Fruit fly (Drosophila melanogaster): Measurements from ENCODE around the gene Taf12.
A peak's percentile ranks its signal among the peaks of the same experiment; 100 is the strongest.

The Taf12 gene

dm6 chr3R:11673955-11674663 is 5.4 kb downstream of the Taf12 start, which contains the start of gene CG14715:
Gene CG14715 (plus strand): TSS chr3R:11674221.
- TF ChIP-seq CG17801 (GFP tag; optimal IDR thresholded peaks at IDR 0.05; ENCODE audit: partially characterized antibody) = no peak

- no peak for TF ChIP-seq CG17801 (GFP tag; optimal IDR thresholded peaks at IDR 0.05; ENCODE audit: partially characterized antibody)
Measured at dm6 chr3R:11671784-11672183, 7.7 kb downstream of the Taf12 start.

dm6 chr3R:11670888-11671287 is 8.6 kb downstream of the Taf12 start:
- no peak for TF ChIP-seq CG17801 (GFP tag; optimal IDR thresholded peaks at IDR 0.05; ENCODE audit: partially characterized antibody)

- TF ChIP-seq CG17801 (GFP tag; optimal IDR thresholded peaks at IDR 0.05; ENCODE audit: partially characterized antibody) = no peak
Measured at dm6 chr3R:11669954-11670347, 9.5 kb downstream of the Taf12 start.

dm6 chr3R:11669017-11669953 is 10.2 kb downstream of the Taf12 start:
- TF ChIP-seq CG17801 (GFP tag; optimal IDR thresholded peaks at IDR 0.05; ENCODE audit: partially characterized antibody) = no peak

dm6 chr3R:11665925-11666687 is 13.4 kb downstream of the Taf12 start:
- no peak for TF ChIP-seq CG17801 (GFP tag; optimal IDR thresholded peaks at IDR 0.05; ENCODE audit: partially characterized antibody)

- no peak for TF ChIP-seq CG17801 (GFP tag; optimal IDR thresholded peaks at IDR 0.05; ENCODE audit: partially characterized antibody)
Measured at dm6 chr3R:11665508-11665907, 14.0 kb downstream of the Taf12 start.

- TF ChIP-seq CG17801 (GFP tag; optimal IDR thresholded peaks at IDR 0.05; ENCODE audit: partially characterized antibody) = no peak
Measured at dm6 chr3R:11663441-11663840, 16.0 kb downstream of the Taf12 start.

- no peak for TF ChIP-seq CG17801 (GFP tag; optimal IDR thresholded peaks at IDR 0.05; ENCODE audit: partially characterized antibody)
Measured at dm6 chr3R:11662617-11663016, 16.9 kb downstream of the Taf12 start.

- TF ChIP-seq CG17801 (GFP tag; optimal IDR thresholded peaks at IDR 0.05; ENCODE audit: partially characterized antibody) = peak; percentile 83
Measured at dm6 chr3R:11661712-11662111, 17.8 kb downstream of the Taf12 start.

dm6 chr3R:11661187-11661586 is 18.3 kb downstream of the Taf12 start:
- no peak for TF ChIP-seq CG17801 (GFP tag; optimal IDR thresholded peaks at IDR 0.05; ENCODE audit: partially characterized antibody)

dm6 chr3R:11657786-11658193 is 21.7 kb downstream of the Taf12 start:
- no peak for TF ChIP-seq CG17801 (GFP tag; optimal IDR thresholded peaks at IDR 0.05; ENCODE audit: partially characterized antibody)

dm6 chr3R:11656614-11657216 is 22.8 kb downstream of the Taf12 start:
- TF ChIP-seq CG17801 (GFP tag; optimal IDR thresholded peaks at IDR 0.05; ENCODE audit: partially characterized antibody) = peak; percentile 97

- TF ChIP-seq CG17801 (GFP tag; optimal IDR thresholded peaks at IDR 0.05; ENCODE audit: partially characterized antibody) = peak; percentile 87
Measured at dm6 chr3R:11655873-11656374, 23.6 kb downstream of the Taf12 start, which contains the start of gene CG42327. Gene CG42327 (plus strand): TSS chr3R:11656149.
